Worm (Caenorhabditis elegans) whole organism, young adult: ENCODE measurements around the gene amt-4.

Source experiments
- Y95B8A.8 ChIP-seq: fragments of 200-800 bp; sonication (Bioruptor generic); IDR thresholded peaks from 2 replicates; pipeline ENCODE4 v1.3.6; 2022; ENCODE audit warnings: missing genetic modification reagents, missing genetic modification characterization, missing compliant biosample characterization
- atf-7 ChIP-seq: sonication (generic microtip); optimal IDR thresholded peaks from 2 replicates; lab custom pipeline; 2017; ENCODE audit warnings: mild to moderate bottlenecking, missing genetic modification characterization, missing compliant biosample characterization
- ceh-79 ChIP-seq: sonication (generic microtip); optimal IDR thresholded peaks from 2 replicates; lab custom pipeline; 2017; ENCODE audit warnings: mild to moderate bottlenecking, missing genetic modification characterization, missing compliant biosample characterization
- dox-1 ChIP-seq: fragments of 200-800 bp; sonication (Bioruptor generic); IDR thresholded peaks from 2 replicates; pipeline ENCODE4 v1.3.6; 2022; ENCODE audit warnings: missing genetic modification reagents, missing genetic modification characterization, missing compliant biosample characterization
- egrh-3 ChIP-seq: fragments of 200-800 bp; sonication (Bioruptor generic); IDR thresholded peaks from 2 replicates; pipeline ENCODE4 v1.3.6; 2022; ENCODE audit warnings: missing genetic modification reagents, missing genetic modification characterization, missing compliant biosample characterization
- let-607 ChIP-seq, 2 experiments: fragments of 200-800 bp in 1 of 2; sonication (Bioruptor generic) in 1 of 2; sonication (generic microtip) in 1 of 2; optimal IDR thresholded peaks; 2 replicates each; lab custom pipeline; 2016 to 2018; ENCODE audit warnings: mild to moderate bottlenecking in 2 of 2, missing compliant biosample characterization in 2 of 2, missing genetic modification characterization in 2 of 2, moderate library complexity in 2 of 2, missing genotype in 1 of 2
- mcd-1 ChIP-seq: fragments of 200-800 bp; sonication (Bioruptor generic); IDR thresholded peaks from 2 replicates; pipeline ENCODE4 v1.3.6; 2022; ENCODE audit warnings: missing genetic modification reagents, missing genetic modification characterization, missing compliant biosample characterization
- nfya-1 ChIP-seq: sonication (generic microtip); optimal IDR thresholded peaks from 2 replicates; lab custom pipeline; 2017; ENCODE audit warnings: antibody characterized with exemption, missing compliant biosample characterization, missing genetic modification characterization, borderline replicate concordance; ENCODE audit not compliant: insufficient read depth
- nhr-120 ChIP-seq: fragments of 200-800 bp; sonication (Bioruptor generic); IDR thresholded peaks from 2 replicates; pipeline ENCODE4 v1.3.6; 2022; ENCODE audit warnings: missing genetic modification characterization, missing compliant biosample characterization
- nhr-27 ChIP-seq: fragments of 200-800 bp; sonication (Bioruptor generic); optimal IDR thresholded peaks from 2 replicates; lab custom pipeline; 2018; ENCODE audit warnings: mild to moderate bottlenecking, missing genetic modification characterization, moderate library complexity, missing compliant biosample characterization
- sea-2 ChIP-seq: fragments of 200-800 bp; sonication (Bioruptor generic); IDR thresholded peaks from 2 replicates; pipeline ENCODE4 v1.3.6; 2022; ENCODE audit warnings: missing genetic modification characterization, missing compliant biosample characterization
- somi-1 ChIP-seq: fragments of 200-800 bp; sonication (Bioruptor generic); optimal IDR thresholded peaks from 2 replicates; lab custom pipeline; 2018; ENCODE audit warnings: mild to moderate bottlenecking, missing genetic modification characterization, missing compliant biosample characterization
- tbp1 ChIP-seq: fragments of 200-800 bp; sonication (Bioruptor generic); optimal IDR thresholded peaks from 2 replicates; lab custom pipeline; 2018; ENCODE audit warnings: mild to moderate bottlenecking, missing genetic modification characterization, missing compliant biosample characterization
- ztf-3 ChIP-seq: fragments of 200-800 bp; sonication (Bioruptor generic); optimal IDR thresholded peaks from 2 replicates; lab custom pipeline; 2018; ENCODE audit warnings: mild to moderate bottlenecking, missing genetic modification characterization, missing compliant biosample characterization

DNA sequence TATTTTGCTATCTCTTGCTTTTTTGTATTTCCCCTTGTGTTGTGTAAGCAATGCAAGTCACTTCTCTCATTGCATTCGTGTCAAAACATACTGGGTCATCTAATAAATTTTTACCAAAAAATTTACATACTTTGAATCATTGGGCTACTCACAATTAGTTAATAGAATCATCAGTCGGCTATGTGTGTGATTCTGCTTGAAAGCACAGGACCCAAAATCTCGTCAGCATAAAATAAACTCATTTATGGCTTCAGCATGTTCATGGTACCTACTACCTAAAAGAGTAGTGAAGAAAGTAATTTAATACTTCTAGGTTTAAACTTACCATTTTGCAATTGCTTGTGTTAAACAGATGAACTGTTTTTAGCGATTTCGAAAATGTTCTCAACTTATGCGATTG, 38.7 kb upstream of the amt-4 start:
- TF ChIP-seq nhr-27 (tag; lab: Kevin White, UChicago), result no peak
- TF ChIP-seq sea-2 (GFP tag; lab: Robert Waterston, UW), result no peak
- no peak for TF ChIP-seq nfya-1 (tag; lab: Kevin White, UChicago)
- no peak for TF ChIP-seq atf-7
- no peak for TF ChIP-seq tbp1 (GFP tag; lab: Kevin White, UChicago)
- no peak for TF ChIP-seq dox-1
- no peak for TF ChIP-seq egrh-3 (GFP tag; lab: Robert Waterston, UW)
- TF ChIP-seq nhr-120, result no peak
- TF ChIP-seq ztf-3 (GFP tag; lab: Kevin White, UChicago), result no peak
- no peak for TF ChIP-seq ceh-79 (tag; lab: Kevin White, UChicago)
- TF ChIP-seq Y95B8A.8 (GFP tag; lab: Robert Waterston, UW), result no peak
- TF ChIP-seq mcd-1, result no peak
- TF ChIP-seq let-607 (tag; optimal IDR thresholded peaks at IDR 0.05; lab: Kevin White, UChicago), result no peak
- TF ChIP-seq somi-1, result no peak
